Worm (Caenorhabditis elegans) whole organism, L3 larva: ENCODE results near the gene C50E10.1.

ENCODE experiments used
- R02D3.7 ChIP-seq: fragments of 150-350 bp; optimal IDR thresholded peaks from 2 replicates; lab custom pipeline; 2014; ENCODE audit warnings: missing biosample characterization, missing genetic modification characterization
- ZK546.5 ChIP-seq: sonication (generic microtip); optimal IDR thresholded peaks from 2 replicates; lab custom pipeline; 2017; ENCODE audit warnings: missing biosample characterization, missing genetic modification characterization
- aly-2 ChIP-seq: fragments of 150-350 bp; optimal IDR thresholded peaks from 2 replicates; lab custom pipeline; 2014; ENCODE audit warnings: missing biosample characterization, missing genetic modification characterization
- ceh-16 ChIP-seq: sonication (generic microtip); optimal IDR thresholded peaks from 2 replicates; lab custom pipeline; 2017; ENCODE audit warnings: missing biosample characterization, missing genetic modification characterization
- ceh-28 ChIP-seq: fragments of 150-350 bp; optimal IDR thresholded peaks from 2 replicates; lab custom pipeline; 2014; ENCODE audit warnings: missing biosample characterization, missing genetic modification reagents, missing genetic modification characterization
- ceh-9 ChIP-seq: sonication (generic microtip); optimal IDR thresholded peaks from 2 replicates; lab custom pipeline; 2018; ENCODE audit warnings: missing biosample characterization, missing genetic modification characterization
- daf-12 ChIP-seq: fragments of 150-350 bp; optimal IDR thresholded peaks from 2 replicates; lab custom pipeline; 2014; ENCODE audit warnings: missing biosample characterization, missing genetic modification reagents, missing genetic modification characterization
- egl-27 ChIP-seq: sonication (generic microtip); optimal IDR thresholded peaks from 4 replicates; lab custom pipeline; 2017; ENCODE audit warnings: missing biosample characterization, missing genetic modification reagents, missing genetic modification characterization
- egl-5 ChIP-seq: fragments of 150-350 bp; optimal IDR thresholded peaks from 2 replicates; lab custom pipeline; 2017; ENCODE audit warnings: missing biosample characterization, missing genetic modification reagents, missing genetic modification characterization, inconsistent platforms
- elt-1 ChIP-seq: fragments of 150-350 bp; optimal IDR thresholded peaks from 2 replicates; lab custom pipeline; 2014; ENCODE audit warnings: missing biosample characterization, missing genetic modification characterization
- elt-2 ChIP-seq: sonication (generic microtip); optimal IDR thresholded peaks from 2 replicates; lab custom pipeline; 2016; ENCODE audit warnings: missing genetic modification reagents, mild to moderate bottlenecking, missing genetic modification characterization, missing compliant biosample characterization
- elt-3 ChIP-seq, 3 experiments: fragments of 150-350 bp in 1 of 3; sonication (generic microtip) in 2 of 3; optimal IDR thresholded peaks; 2 replicates in 2 of 3; 4 replicates in 1 of 3; lab custom pipeline; 2014 to 2017; ENCODE audit warnings: missing biosample characterization in 3 of 3, missing genetic modification characterization in 3 of 3
- fkh-2 ChIP-seq: fragments of 150-350 bp; optimal IDR thresholded peaks from 2 replicates; lab custom pipeline; 2014; ENCODE audit warnings: missing biosample characterization, missing genetic modification reagents, missing genetic modification characterization
- fos-1 ChIP-seq: fragments of 150-350 bp; optimal IDR thresholded peaks from 2 replicates; lab custom pipeline; 2014; ENCODE audit warnings: missing biosample characterization, missing genetic modification characterization
- hmg-11 ChIP-seq: sonication (generic microtip); optimal IDR thresholded peaks from 2 replicates; lab custom pipeline; 2016; ENCODE audit warnings: missing genetic modification characterization, missing compliant biosample characterization
- lin-15B ChIP-seq: fragments of 150-350 bp; optimal IDR thresholded peaks from 2 replicates; lab custom pipeline; 2014; ENCODE audit warnings: missing biosample characterization, missing genetic modification characterization
- lin-39 ChIP-seq: fragments of 150-350 bp; optimal IDR thresholded peaks from 2 replicates; lab custom pipeline; 2018; ENCODE audit warnings: missing biosample characterization, missing genetic modification reagents, missing genetic modification characterization
- lsy-12 ChIP-seq: sonication (generic microtip); optimal IDR thresholded peaks from 2 replicates; lab custom pipeline; 2016; ENCODE audit warnings: mild to moderate bottlenecking, missing genetic modification characterization, missing compliant biosample characterization
- mdl-1 ChIP-seq: fragments of 150-350 bp; optimal IDR thresholded peaks from 2 replicates; lab custom pipeline; 2014; ENCODE audit warnings: missing biosample characterization, missing genetic modification characterization
- mml-1 ChIP-seq: fragments of 150-350 bp; sonication (generic microtip); optimal IDR thresholded peaks from 3 replicates; lab custom pipeline; 2014; ENCODE audit warnings: missing biosample characterization, missing genetic modification characterization
- nfya-1 ChIP-seq: sonication (generic microtip); optimal IDR thresholded peaks from 2 replicates; lab custom pipeline; 2017; ENCODE audit warnings: missing genetic modification characterization, mild to moderate bottlenecking, missing compliant biosample characterization, antibody characterized with exemption, moderate library complexity; ENCODE audit not compliant: insufficient read depth
- nhr-11 ChIP-seq: fragments of 150-350 bp; optimal IDR thresholded peaks from 2 replicates; lab custom pipeline; 2014; ENCODE audit warnings: missing biosample characterization, missing genetic modification characterization
- nhr-12 ChIP-seq: fragments of 150-350 bp; optimal IDR thresholded peaks from 2 replicates; lab custom pipeline; 2014; ENCODE audit warnings: missing biosample characterization, missing genetic modification characterization
- nhr-23 ChIP-seq: fragments of 150-350 bp; optimal IDR thresholded peaks from 2 replicates; lab custom pipeline; 2014; ENCODE audit warnings: missing biosample characterization, missing genetic modification reagents, missing genetic modification characterization
- nhr-237 ChIP-seq: fragments of 150-350 bp; optimal IDR thresholded peaks from 2 replicates; lab custom pipeline; 2014; ENCODE audit warnings: missing biosample characterization, missing genetic modification characterization
- nhr-43 ChIP-seq: sonication (generic microtip); optimal IDR thresholded peaks from 2 replicates; lab custom pipeline; 2016; ENCODE audit warnings: mild to moderate bottlenecking, missing genetic modification characterization, missing compliant biosample characterization; ENCODE audit not compliant: poor library complexity, severe bottlenecking
- nhr-67 ChIP-seq: fragments of 150-350 bp; optimal IDR thresholded peaks from 2 replicates; lab custom pipeline; 2014; ENCODE audit warnings: missing biosample characterization, missing genetic modification characterization
- nhr-76 ChIP-seq: fragments of 150-350 bp; sonication (generic microtip); optimal IDR thresholded peaks from 5 replicates; lab custom pipeline; 2014; ENCODE audit warnings: missing biosample characterization, missing genetic modification characterization
- nhr-77 ChIP-seq: fragments of 150-350 bp; optimal IDR thresholded peaks from 2 replicates; lab custom pipeline; 2014; ENCODE audit warnings: missing biosample characterization, missing genetic modification characterization
- pha-4 ChIP-seq: fragments of 150-350 bp; optimal IDR thresholded peaks from 2 replicates; lab custom pipeline; 2014; ENCODE audit warnings: missing biosample characterization, missing genetic modification reagents, missing genetic modification characterization
- pqm-1 ChIP-seq: fragments of 150-350 bp; optimal IDR thresholded peaks from 2 replicates; lab custom pipeline; 2017; ENCODE audit warnings: missing biosample characterization, missing genetic modification characterization, inconsistent platforms
- skn-1 ChIP-seq: fragments of 150-350 bp; optimal IDR thresholded peaks from 2 replicates; lab custom pipeline; 2014; ENCODE audit warnings: missing biosample characterization, missing genetic modification characterization
- snpc-4 ChIP-seq: fragments of 150-350 bp; optimal IDR thresholded peaks from 2 replicates; lab custom pipeline; 2014; ENCODE audit warnings: missing biosample characterization, missing genetic modification characterization
- tbx-2 ChIP-seq: sonication (generic microtip); optimal IDR thresholded peaks from 2 replicates; lab custom pipeline; 2016; ENCODE audit warnings: mild to moderate bottlenecking, missing genetic modification characterization, missing compliant biosample characterization
- unc-39 ChIP-seq: sonication (generic microtip); optimal IDR thresholded peaks from 4 replicates; lab custom pipeline; 2017; ENCODE audit warnings: missing biosample characterization, missing genetic modification characterization
- unc-62 ChIP-seq: fragments of 150-350 bp; sonication (generic microtip); optimal IDR thresholded peaks from 4 replicates; lab custom pipeline; 2014; ENCODE audit warnings: missing biosample characterization, missing genetic modification reagents, missing genetic modification characterization
- zag-1 ChIP-seq: fragments of 150-350 bp; optimal IDR thresholded peaks from 2 replicates; lab custom pipeline; 2014; ENCODE audit warnings: missing biosample characterization, missing genetic modification characterization
- ztf-11 ChIP-seq: fragments of 150-350 bp; optimal IDR thresholded peaks from 2 replicates; lab custom pipeline; 2014; ENCODE audit warnings: missing biosample characterization, missing genetic modification characterization

C50E10.1 gene

DNA sequence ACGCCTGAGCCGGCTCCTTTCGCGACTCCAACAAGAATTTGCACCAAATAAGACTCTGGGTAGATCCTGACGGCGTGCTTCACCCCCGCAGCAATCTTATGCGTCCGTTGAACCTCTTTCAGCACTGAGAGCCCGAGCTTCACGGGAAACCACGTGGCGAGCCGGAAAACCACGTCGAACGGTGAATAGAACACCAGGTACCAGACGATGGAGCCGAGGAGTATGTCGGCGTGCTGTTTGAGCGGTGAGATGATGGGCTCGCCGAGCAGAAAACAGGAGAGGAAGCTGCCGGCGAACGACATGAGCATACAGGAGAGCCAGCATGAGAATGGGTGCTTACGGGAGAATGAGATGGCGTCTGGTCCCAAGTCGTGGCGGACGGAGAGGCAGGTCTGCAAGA lies 23.7 kb downstream of the C50E10.1 start:
- TF ChIP-seq nhr-11 (tag; lab: Kevin White, UChicago) (no peak), lsy-12 (tag; lab: Kevin White, UChicago) (no peak), hmg-11 (tag; lab: Kevin White, UChicago) (no peak), nhr-43 (tag; lab: Kevin White, UChicago) (no peak), pha-4 (no peak), R02D3.7 (no peak), pqm-1 (tag; lab: Kevin White, UChicago) (no peak), nhr-12 (no peak), elt-2 (tag; lab: Kevin White, UChicago) (no peak), skn-1 (no peak), nfya-1 (tag; lab: Kevin White, UChicago) (no peak), ceh-9 (tag; lab: Kevin White, UChicago) (no peak), nhr-237 (no peak), egl-5 (tag; lab: Kevin White, UChicago) (no peak), nhr-23 (tag; lab: Kevin White, UChicago) (no peak), lin-15B (tag; lab: Kevin White, UChicago) (no peak), unc-39 (tag; lab: Kevin White, UChicago) (no peak), aly-2 (tag; lab: Kevin White, UChicago) (no peak), ceh-28 (tag; lab: Kevin White, UChicago) (no peak)
- TF ChIP-seq, all 47 proteins: peak for 0

ce11 chrII:12274944-12275343 lies 27.3 kb downstream of the C50E10.1 start, which contains the start of gene Y57A10A.27:
Gene Y57A10A.27 (minus strand): TSS chrII:12275044.
- TF ChIP-seq lin-15B (tag; lab: Kevin White, UChicago) (no peak), nhr-237 (no peak), ztf-11 (no peak), ceh-28 (tag; lab: Kevin White, UChicago) (no peak), mdl-1 (tag; lab: Kevin White, UChicago) (no peak), nhr-76 (tag; lab: Kevin White, UChicago) (no peak), elt-3 (tag; optimal IDR thresholded peaks at IDR 0.05; lab: Kevin White, UChicago) (no peak), egl-27 (no peak), daf-12 (tag; lab: Kevin White, UChicago) (no peak), unc-39 (tag; lab: Kevin White, UChicago) (no peak), fkh-2 (tag; lab: Kevin White, UChicago) (no peak), zag-1 (tag; lab: Kevin White, UChicago) (no peak), lin-39 (tag; lab: Kevin White, UChicago) (no peak), fos-1 (tag; lab: Kevin White, UChicago) (no peak), snpc-4 (tag; lab: Kevin White, UChicago) (no peak), tbx-2 (tag; lab: Kevin White, UChicago) (no peak), elt-1 (no peak)

DNA sequence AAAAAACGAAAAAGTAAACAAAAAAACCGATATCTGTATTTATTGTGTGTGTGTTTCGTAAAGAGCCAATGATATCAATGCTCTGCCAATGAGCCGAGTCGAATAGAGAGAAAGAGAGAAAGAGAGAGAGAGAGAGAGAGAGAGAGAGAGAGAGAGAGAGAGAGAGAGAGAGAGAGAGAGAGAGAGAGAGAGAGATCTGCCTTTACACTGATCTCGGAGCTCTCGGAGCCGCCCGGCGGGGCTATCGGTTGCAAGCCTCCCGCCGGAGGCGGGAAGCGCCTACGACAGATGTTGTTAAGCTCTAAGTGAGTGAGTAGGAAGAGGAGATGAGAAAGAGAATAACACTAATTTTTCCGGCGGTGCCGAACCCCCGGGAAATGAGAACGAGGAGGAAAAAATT lies 33.4 kb downstream of the C50E10.1 start:
- no peak for TF ChIP-seq aly-2 (tag; lab: Kevin White, UChicago)
- TF ChIP-seq ceh-16, result no peak
- TF ChIP-seq nhr-11 (tag; lab: Kevin White, UChicago), result no peak
- TF ChIP-seq nfya-1 (tag; lab: Kevin White, UChicago), result peak; percentile 39
- TF ChIP-seq egl-5 (tag; lab: Kevin White, UChicago), result no peak
- TF ChIP-seq ZK546.5 (tag; lab: Kevin White, UChicago), result no peak
- TF ChIP-seq nhr-67 (tag; lab: Kevin White, UChicago), result no peak

ce11 chrII:12266797-12267196 lies 35.5 kb downstream of the C50E10.1 start:
- no peak for TF ChIP-seq nhr-76 (tag; lab: Kevin White, UChicago)
- TF ChIP-seq nhr-237, result no peak
- TF ChIP-seq elt-2 (tag; lab: Kevin White, UChicago), result peak; percentile 55

DNA sequence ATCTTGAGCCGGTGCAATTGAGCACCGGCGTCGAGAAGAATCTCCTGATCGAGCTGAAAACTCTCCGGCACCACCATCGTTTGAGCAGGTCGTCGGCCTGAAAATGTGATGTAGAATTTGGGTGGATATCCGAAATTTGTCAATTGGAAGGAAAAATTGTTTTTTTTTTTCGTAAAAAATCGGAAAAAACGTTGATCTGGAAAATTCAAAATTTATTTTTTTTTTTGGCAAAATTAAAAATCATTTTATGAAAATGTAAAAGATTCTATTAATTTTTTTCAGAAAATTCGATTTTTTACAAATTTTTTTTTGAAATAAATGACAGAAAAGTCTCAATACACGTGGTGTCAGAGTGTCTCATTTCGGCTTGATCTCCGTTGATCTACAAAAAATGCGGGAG lies 36.1 kb downstream of the C50E10.1 start, which contains the start of gene tric-1B.1:
TSS of gene tric-1B.1 (minus strand) at position 101 of the 400 bp plus-strand sequence.
- TF ChIP-seq ceh-28 (tag; lab: Kevin White, UChicago) (no peak), nhr-77 (no peak), unc-62 (GFP tag; lab: Kevin White, UChicago) (no peak), hmg-11 (tag; lab: Kevin White, UChicago) (no peak), zag-1 (tag; lab: Kevin White, UChicago) (no peak), mml-1 (tag; lab: Kevin White, UChicago) (no peak), tbx-2 (tag; lab: Kevin White, UChicago) (no peak), elt-3 (tag; optimal IDR thresholded peaks at IDR 0.05; lab: Kevin White, UChicago) (no peak)
